Fruit fly (Drosophila melanogaster): ENCODE data around the gene CG13077.
A peak's percentile ranks its signal among the peaks of the same experiment; 100 is the strongest.

The CG13077 gene

dm6 chr2L:19572496-19573317 is 7.0 kb downstream of the CG13077 start (continued):
- peak; percentile 89 for TF ChIP-seq vri (GFP tag; optimal IDR thresholded peaks at IDR 0.05)
- TF ChIP-seq svp (GFP tag): peak; percentile 98
- peak; percentile 96 for TF ChIP-seq OdsH (GFP tag; optimal IDR thresholded peaks at IDR 0.05)
- peak; percentile 94 for TF ChIP-seq Lpt (GFP tag; optimal IDR thresholded peaks at IDR 0.05)
- TF ChIP-seq eg (GFP tag; IDR thresholded peaks at IDR 0.05): peak; percentile 73
- TF ChIP-seq ss (GFP tag; optimal IDR thresholded peaks at IDR 0.05): peak; percentile 91 to 93
- peak; percentile 40 for TF ChIP-seq fd85E (GFP tag; optimal IDR thresholded peaks at IDR 0.05)
- TF ChIP-seq CG6808 (GFP tag; optimal IDR thresholded peaks at IDR 0.05): peak; percentile 92
- peak; percentile 93 for TF ChIP-seq CG8632 (GFP tag; optimal IDR thresholded peaks at IDR 0.05)
- peak; percentile 94 for TF ChIP-seq CG31627 (GFP tag; optimal IDR thresholded peaks at IDR 0.05)

dm6 chr2L:19574364-19574763 is 8.7 kb downstream of the CG13077 start:
- TF ChIP-seq pdm3 (GFP tag; optimal IDR thresholded peaks at IDR 0.05) (peak; percentile 37), Sox15 (GFP tag; optimal IDR thresholded peaks at IDR 0.05) (no peak), CG10669 (GFP tag; optimal IDR thresholded peaks at IDR 0.05) (peak; percentile 70), CG31627 (GFP tag; optimal IDR thresholded peaks at IDR 0.05) (peak; percentile 34), Smox (GFP tag; optimal IDR thresholded peaks at IDR 0.05) (peak; percentile 7), CG16779 (tag; optimal IDR thresholded peaks at IDR 0.05) (peak; percentile 3), CG11762 (GFP tag; optimal IDR thresholded peaks at IDR 0.05; ENCODE audit: insufficient read depth) (peak; percentile 54), acj6 (GFP tag; optimal IDR thresholded peaks at IDR 0.05) (peak; percentile 49), dac (GFP tag; optimal IDR thresholded peaks at IDR 0.05) (peak; percentile 27), svp (GFP tag) (peak; percentile 79), Sox14 (GFP tag; optimal IDR thresholded peaks at IDR 0.05) (peak; percentile 39), achi (GFP tag; optimal IDR thresholded peaks at IDR 0.05) (peak; percentile 31), CG9139 (GFP tag; optimal IDR thresholded peaks at IDR 0.05) (no peak), Eip93F (GFP tag; optimal IDR thresholded peaks at IDR 0.05) (no peak), Hr4 (GFP tag; optimal IDR thresholded peaks at IDR 0.05) (peak; percentile 57), spab (GFP tag; optimal IDR thresholded peaks at IDR 0.05) (peak; percentile 25), salr (GFP tag; optimal IDR thresholded peaks at IDR 0.05) (peak; percentile 30 to 33), ss (GFP tag; optimal IDR thresholded peaks at IDR 0.05) (peak; percentile 39 to 63), Eip78C (GFP tag) (peak; percentile 89), Gug (GFP tag; IDR thresholded peaks at IDR 0.05) (peak; percentile 47; the same call in 1 of the 2 replicates), CG4318 (GFP tag; optimal IDR thresholded peaks at IDR 0.05) (peak; percentile 48), CG6792 (GFP tag; optimal IDR thresholded peaks at IDR 0.05) (no peak), CG6854 (GFP tag; optimal IDR thresholded peaks at IDR 0.05) (no peak), CG8119 (GFP tag; IDR thresholded peaks at IDR 0.05) (0 out of 3 replicates have a peak, but pooled peaks have one; percentile 55), CG3919 (GFP tag; optimal IDR thresholded peaks at IDR 0.05) (peak; percentile 64), CG34406 (GFP tag; optimal IDR thresholded peaks at IDR 0.05) (peak; percentile 26), CG8632 (GFP tag; optimal IDR thresholded peaks at IDR 0.05) (no peak), topi (GFP tag; optimal IDR thresholded peaks at IDR 0.05) (peak; percentile 56), fd85E (GFP tag; optimal IDR thresholded peaks at IDR 0.05) (no peak), CG3032 (tag; optimal IDR thresholded peaks at IDR 0.05) (peak; percentile 55), Sox102F (GFP tag; optimal IDR thresholded peaks at IDR 0.05) (peak; percentile 24), Blimp-1 (GFP tag; optimal IDR thresholded peaks at IDR 0.05) (no peak), Hr39 (GFP tag; optimal IDR thresholded peaks at IDR 0.05) (peak; percentile 20), CG6276 (GFP tag; optimal IDR thresholded peaks at IDR 0.05) (peak; percentile 69), lz (GFP tag; optimal IDR thresholded peaks at IDR 0.05) (peak; percentile 8), cyc (GFP tag; optimal IDR thresholded peaks at IDR 0.05) (peak; percentile 31), Eip75B (GFP tag; optimal IDR thresholded peaks at IDR 0.05) (peak; percentile 59), OdsH (GFP tag; optimal IDR thresholded peaks at IDR 0.05) (peak; percentile 62), fd59A (GFP tag; optimal IDR thresholded peaks at IDR 0.05) (peak; percentile 35), Hr38 (GFP tag; optimal IDR thresholded peaks at IDR 0.05) (no peak), CG6808 (GFP tag; optimal IDR thresholded peaks at IDR 0.05) (peak; percentile 54), vri (GFP tag; optimal IDR thresholded peaks at IDR 0.05) (no peak), CG7368 (GFP tag; optimal IDR thresholded peaks at IDR 0.05) (peak; percentile 26), CG11294 (GFP tag; IDR thresholded peaks at IDR 0.05) (no peak), CG11902 (GFP tag; optimal IDR thresholded peaks at IDR 0.05) (no peak)

Measured in whole organism, prepupa.